Fruit fly (Drosophila melanogaster) whole organism, embryonic: ENCODE measurements around the gene kat80.

Source experiments
- CG1024 ChIP-seq: fragments of 200-800 bp; sonication (Bioruptor generic); IDR thresholded peaks from 2 replicates; pipeline ENCODE4 v1.3.6; 2022; ENCODE audit warnings: missing biosample characterization, missing genetic modification characterization
- CG10979 ChIP-seq: fragments of 200-800 bp; sonication (Bioruptor generic); optimal IDR thresholded peaks from 2 replicates; lab custom pipeline; 2018; ENCODE audit warnings: missing biosample characterization, mild to moderate bottlenecking, missing genetic modification characterization, moderate library complexity
- CG12104 ChIP-seq: fragments of 200-800 bp; sonication (Bioruptor generic); optimal IDR thresholded peaks from 3 replicates; lab custom pipeline; 2016; ENCODE audit warnings: missing biosample characterization, missing genetic modification characterization
- CG12236 ChIP-seq: fragments of 200-800 bp; sonication (Bioruptor generic); optimal IDR thresholded peaks from 2 replicates; lab custom pipeline; 2016; ENCODE audit warnings: missing biosample characterization, missing genetic modification characterization
- CG12299 ChIP-seq: fragments of 200-800 bp; sonication (Bioruptor generic); optimal IDR thresholded peaks from 2 replicates; lab custom pipeline; 2018; ENCODE audit warnings: missing biosample characterization, mild to moderate bottlenecking, missing genetic modification characterization
- CG13287 ChIP-seq: fragments of 200-800 bp; sonication (Bioruptor generic); IDR thresholded peaks from 2 replicates; pipeline ENCODE4 v1.3.6; 2022; ENCODE audit warnings: missing biosample characterization, missing genetic modification characterization; ENCODE audit not compliant: partially characterized antibody
- CG15601 ChIP-seq: fragments of 200-800 bp; sonication (Bioruptor generic); optimal IDR thresholded peaks from 3 replicates; lab custom pipeline; 2019; ENCODE audit warnings: missing biosample characterization, mild to moderate bottlenecking, missing genetic modification characterization, moderate library complexity
- CG17186 ChIP-seq: fragments of 200-800 bp; sonication (Bioruptor generic); optimal IDR thresholded peaks from 3 replicates; lab custom pipeline; 2017; ENCODE audit warnings: missing biosample characterization, missing genetic modification reagents, missing genetic modification characterization
- CG2116 ChIP-seq: fragments of 200-800 bp; sonication (Bioruptor generic); optimal IDR thresholded peaks from 3 replicates; lab custom pipeline; 2018; ENCODE audit warnings: missing biosample characterization, mild to moderate bottlenecking, missing genetic modification characterization
- CG2678 ChIP-seq: fragments of 200-800 bp; sonication (Bioruptor generic); optimal IDR thresholded peaks from 3 replicates; lab custom pipeline; 2019; ENCODE audit warnings: missing biosample characterization, mild to moderate bottlenecking, missing genetic modification characterization, moderate library complexity
- CG34422 ChIP-seq: fragments of 200-800 bp; sonication (Bioruptor generic); IDR thresholded peaks from 3 replicates; pipeline ENCODE4 v1.3.6; 2022; ENCODE audit warnings: missing biosample characterization, missing genetic modification characterization
- CG4328 ChIP-seq: fragments of 200-800 bp; sonication (Bioruptor generic); optimal IDR thresholded peaks from 3 replicates; lab custom pipeline; 2017; ENCODE audit warnings: missing biosample characterization, missing genetic modification reagents, missing genetic modification characterization
- CG4360 ChIP-seq: fragments of 200-800 bp; sonication (Bioruptor generic); IDR thresholded peaks from 2 replicates; pipeline ENCODE4 v1.3.6; 2022; ENCODE audit warnings: missing biosample characterization, missing genetic modification characterization
- CG6683 ChIP-seq: fragments of 200-800 bp; sonication (Bioruptor generic); optimal IDR thresholded peaks from 2 replicates; lab custom pipeline; 2017; ENCODE audit warnings: missing biosample characterization, mild to moderate bottlenecking, missing genetic modification characterization, missing genetic modification reagents
- CG8359 ChIP-seq: fragments of 200-800 bp; sonication (Bioruptor generic); optimal IDR thresholded peaks from 2 replicates; lab custom pipeline; 2017; ENCODE audit warnings: missing biosample characterization, mild to moderate bottlenecking, missing genetic modification characterization, borderline replicate concordance
- CG8944 ChIP-seq: fragments of 200-800 bp; sonication (Bioruptor generic); optimal IDR thresholded peaks from 3 replicates; lab custom pipeline; 2016; ENCODE audit warnings: missing biosample characterization, missing genetic modification characterization
- Dek ChIP-seq: fragments of 200-800 bp; sonication (Bioruptor generic); optimal IDR thresholded peaks from 3 replicates; lab custom pipeline; 2019; ENCODE audit warnings: missing biosample characterization, mild to moderate bottlenecking, missing genetic modification characterization, moderate library complexity
- Dfd ChIP-seq, 2 experiments: fragments of >200 bp; optimal IDR thresholded peaks; 2 replicates each; lab custom pipeline; 2017; ENCODE audit warnings: missing biosample characterization in 2 of 2, missing genetic modification characterization in 2 of 2
- Doc2 ChIP-seq: fragments of 200-800 bp; sonication (Bioruptor generic); IDR thresholded peaks from 2 replicates; pipeline ENCODE4 v1.3.6; 2022; ENCODE audit warnings: missing biosample characterization, missing genetic modification characterization
- H2.0 ChIP-seq: fragments of 200-800 bp; sonication (Bioruptor generic); IDR thresholded peaks from 2 replicates; pipeline ENCODE4 v1.3.6; 2022; ENCODE audit warnings: missing biosample characterization, missing genetic modification characterization
- Lim3 ChIP-seq: fragments of 200-800 bp; sonication (Bioruptor generic); IDR thresholded peaks from 2 replicates; pipeline ENCODE4 v1.3.6; 2022; ENCODE audit warnings: missing biosample characterization, missing genetic modification characterization
- MESR4 ChIP-seq: fragments of 200-800 bp; sonication (Bioruptor generic); optimal IDR thresholded peaks from 2 replicates; lab custom pipeline; 2018; ENCODE audit warnings: missing biosample characterization, mild to moderate bottlenecking, missing genetic modification characterization, moderate library complexity
- Mad ChIP-seq: fragments of 200-800 bp; sonication (Bioruptor generic); optimal IDR thresholded peaks from 2 replicates; lab custom pipeline; 2016; ENCODE audit warnings: missing biosample characterization, missing genetic modification characterization
- Med ChIP-seq: fragments of 200-800 bp; sonication (Bioruptor generic); peaks from one replicate; lab custom pipeline; 2016; ENCODE audit warnings: missing biosample characterization, missing genetic modification characterization, mild to moderate bottlenecking, inconsistent platforms, moderate library complexity
- NC2α ChIP-seq: fragments of 200-800 bp; sonication (Bioruptor generic); optimal IDR thresholded peaks from 2 replicates; lab custom pipeline; 2016; ENCODE audit warnings: missing biosample characterization, missing genetic modification characterization
- Oli ChIP-seq: fragments of 200-800 bp; sonication (Bioruptor generic); optimal IDR thresholded peaks from 2 replicates; lab custom pipeline; 2018; ENCODE audit warnings: missing biosample characterization, mild to moderate bottlenecking, missing genetic modification characterization, moderate library complexity
- TFAM ChIP-seq: fragments of 200-800 bp; sonication (Bioruptor generic); optimal IDR thresholded peaks from 2 replicates; lab custom pipeline; 2017; ENCODE audit warnings: missing biosample characterization, missing genetic modification characterization, inconsistent platforms
- Usf ChIP-seq: fragments of 200-800 bp; sonication (Bioruptor generic); optimal IDR thresholded peaks from 2 replicates; lab custom pipeline; 2017; ENCODE audit warnings: missing genotype, missing biosample characterization, missing genetic modification characterization
- bowl ChIP-seq: fragments of 200-800 bp; sonication (Bioruptor generic); IDR thresholded peaks from 2 replicates; pipeline ENCODE4 v1.3.6; 2022; ENCODE audit warnings: missing biosample characterization, missing genetic modification characterization
- br ChIP-seq: fragments of >200 bp; optimal IDR thresholded peaks from 2 replicates; lab custom pipeline; 2017
- btn ChIP-seq: fragments of 200-800 bp; sonication (Bioruptor generic); optimal IDR thresholded peaks from 2 replicates; lab custom pipeline; 2016; ENCODE audit warnings: missing biosample characterization, missing genetic modification characterization
- cas ChIP-seq: fragments of 200-800 bp; sonication (Bioruptor generic); IDR thresholded peaks from 2 replicates; pipeline ENCODE4 v1.3.6; 2022; ENCODE audit warnings: missing biosample characterization, missing genetic modification characterization
- ci ChIP-seq: fragments of 200-800 bp; sonication (Bioruptor generic); IDR thresholded peaks from 3 replicates; pipeline ENCODE4 v1.3.6; 2022; ENCODE audit warnings: missing biosample characterization, missing genetic modification characterization
- dati ChIP-seq: fragments of 200-800 bp; sonication (Bioruptor generic); IDR thresholded peaks from 2 replicates; pipeline ENCODE4 v1.3.6; 2022; ENCODE audit warnings: missing biosample characterization, missing genetic modification characterization
- dmrt11E ChIP-seq: fragments of 200-800 bp; sonication (Bioruptor generic); optimal IDR thresholded peaks from 3 replicates; lab custom pipeline; 2018; ENCODE audit warnings: missing biosample characterization, mild to moderate bottlenecking, missing genetic modification characterization, moderate library complexity
- en ChIP-seq: fragments of 200-800 bp; sonication (Bioruptor generic); optimal IDR thresholded peaks from 2 replicates; lab custom pipeline; 2016; ENCODE audit warnings: missing biosample characterization, missing genetic modification characterization
- fru ChIP-seq: fragments of >200 bp; optimal IDR thresholded peaks from 2 replicates; lab custom pipeline; 2017
- fu2 ChIP-seq: fragments of 200-800 bp; sonication (Bioruptor generic); optimal IDR thresholded peaks from 2 replicates; lab custom pipeline; 2016; ENCODE audit warnings: missing biosample characterization, missing genetic modification characterization
- gce ChIP-seq: fragments of 200-800 bp; sonication (Bioruptor generic); IDR thresholded peaks from 3 replicates; pipeline ENCODE4 v1.3.6; 2022; ENCODE audit warnings: missing biosample characterization, missing genetic modification characterization
- gcm2 ChIP-seq: fragments of 200-800 bp; sonication (Bioruptor generic); optimal IDR thresholded peaks from 2 replicates; lab custom pipeline; 2016; ENCODE audit warnings: missing biosample characterization, missing genetic modification characterization
- gro ChIP-seq: fragments of 200-800 bp; sonication (Bioruptor generic); optimal IDR thresholded peaks from 2 replicates; lab custom pipeline; 2016; ENCODE audit warnings: missing biosample characterization, missing genetic modification characterization
- gt ChIP-seq: fragments of 200-800 bp; sonication (Bioruptor generic); IDR thresholded peaks from 2 replicates; pipeline ENCODE4 v1.3.6; 2022; ENCODE audit warnings: missing biosample characterization, missing genetic modification characterization
- knrl ChIP-seq: fragments of 200-800 bp; sonication (Bioruptor generic); IDR thresholded peaks from 3 replicates; pipeline ENCODE4 v1.3.6; 2022; ENCODE audit warnings: missing biosample characterization, missing genetic modification characterization; ENCODE audit not compliant: partially characterized antibody
- mam ChIP-seq: fragments of 200-800 bp; sonication (Bioruptor generic); optimal IDR thresholded peaks from 3 replicates; lab custom pipeline; 2016; ENCODE audit warnings: missing biosample characterization, missing genetic modification characterization
- nau ChIP-seq: fragments of 200-800 bp; sonication (Bioruptor generic); optimal IDR thresholded peaks from 3 replicates; lab custom pipeline; 2017; ENCODE audit warnings: missing biosample characterization, mild to moderate bottlenecking, missing genetic modification characterization, missing genetic modification reagents
- org-1 ChIP-seq: fragments of 200-800 bp; sonication (Bioruptor generic); optimal IDR thresholded peaks from 2 replicates; lab custom pipeline; 2017; ENCODE audit warnings: missing biosample characterization, missing genetic modification characterization
- prd ChIP-seq, 3 experiments: fragments of >200 bp in 2 of 3; fragments of 200-800 bp in 1 of 3; sonication (Bioruptor generic) in 1 of 3; optimal IDR thresholded peaks in 2 of 3; IDR thresholded peaks in 1 of 3; 2 replicates in 2 of 3; 3 replicates in 1 of 3; pipeline versions ENCODE4 v1.3.6 to Lab custom; 2017 to 2022; ENCODE audit warnings: missing biosample characterization in 1 of 3, missing genetic modification characterization in 1 of 3
- pros ChIP-seq: fragments of 200-800 bp; sonication (Bioruptor generic); optimal IDR thresholded peaks from 3 replicates; lab custom pipeline; 2019; ENCODE audit warnings: missing biosample characterization, mild to moderate bottlenecking, missing genetic modification characterization, moderate library complexity
- repo ChIP-seq: fragments of 200-800 bp; sonication (Bioruptor generic); optimal IDR thresholded peaks from 2 replicates; lab custom pipeline; 2016; ENCODE audit warnings: missing biosample characterization, missing genetic modification characterization
- shn ChIP-seq: fragments of 200-800 bp; sonication (Bioruptor generic); optimal IDR thresholded peaks from 3 replicates; lab custom pipeline; 2016; ENCODE audit warnings: missing biosample characterization, missing genetic modification characterization
- sisA ChIP-seq: fragments of 200-800 bp; sonication (Bioruptor generic); IDR thresholded peaks from 2 replicates; pipeline ENCODE4 v1.3.6; 2022; ENCODE audit warnings: missing biosample characterization, missing genetic modification characterization
- vnd ChIP-seq: fragments of 200-800 bp; sonication (Bioruptor generic); IDR thresholded peaks from 3 replicates; pipeline ENCODE4 v1.3.6; 2022; ENCODE audit warnings: missing biosample characterization, missing genetic modification characterization; ENCODE audit not compliant: partially characterized antibody
- zfh1 ChIP-seq: fragments of 200-800 bp; sonication (Bioruptor generic); IDR thresholded peaks from 3 replicates; pipeline ENCODE4 v1.3.6; 2022; ENCODE audit warnings: missing biosample characterization, missing genetic modification characterization

kat80 gene

dm6 chrX:16323063-16323462 lies 47.1 kb upstream of the kat80 start, which contains the start of the genes CG9917 and CG32579 (continued):
- TF ChIP-seq gcm2 (GFP tag; lab: Kevin White, UChicago): no peak
- TF ChIP-seq CG34422 (GFP tag; lab: Robert Waterston, UW): no peak
- no peak for TF ChIP-seq Mad (GFP tag; lab: Kevin White, UChicago)
- no peak for TF ChIP-seq gro (GFP tag; lab: Kevin White, UChicago)
- TF ChIP-seq MESR4 (GFP tag; lab: Kevin White, UChicago): peak; percentile 34
- TF ChIP-seq CG10979 (tag; lab: Kevin White, UChicago): no peak
- no peak for TF ChIP-seq bowl (GFP tag; lab: Robert Waterston, UW)
- TF ChIP-seq Usf (GFP tag; lab: Kevin White, UChicago): no peak
- no peak for TF ChIP-seq nau
- TF ChIP-seq prd (optimal IDR thresholded peaks at IDR 0.05; lab: Kevin White, UChicago): no peak
- TF ChIP-seq prd (GFP tag; IDR thresholded peaks at IDR 0.05; lab: Robert Waterston, UW): no peak
- no peak for TF ChIP-seq CG12299 (tag; lab: Kevin White, UChicago)
- TF ChIP-seq H2.0 (GFP tag; lab: Robert Waterston, UW): no peak
- TF ChIP-seq zfh1 (GFP tag; lab: Robert Waterston, UW): no peak
- TF ChIP-seq vnd (GFP tag; lab: Robert Waterston, UW): peak; percentile 65; the same call in 2 of the 3 replicates
- TF ChIP-seq Med (GFP tag; lab: Kevin White, UChicago): peak; percentile 28
- TF ChIP-seq fu2 (GFP tag; lab: Kevin White, UChicago): no peak
- no peak for TF ChIP-seq btn (GFP tag; lab: Kevin White, UChicago)
- no peak for TF ChIP-seq dati (GFP tag; lab: Robert Waterston, UW)
- no peak for TF ChIP-seq CG8359
- peak; percentile 76 for TF ChIP-seq knrl (GFP tag; lab: Robert Waterston, UW)
- TF ChIP-seq CG12236 (GFP tag; lab: Kevin White, UChicago): no peak
- no peak for TF ChIP-seq CG2678 (tag; lab: Kevin White, UChicago)
- TF ChIP-seq CG6683 (GFP tag; lab: Kevin White, UChicago): no peak
- TF ChIP-seq Lim3 (GFP tag; lab: Robert Waterston, UW): no peak
- no peak for TF ChIP-seq CG4360 (GFP tag; lab: Robert Waterston, UW)
- TF ChIP-seq NC2α (GFP tag; lab: Kevin White, UChicago): no peak
- TF ChIP-seq CG12104: no peak
- no peak for TF ChIP-seq Dek
- TF ChIP-seq gce (GFP tag; lab: Robert Waterston, UW): no peak
- no peak for TF ChIP-seq gt (GFP tag; lab: Robert Waterston, UW)
- peak; percentile 85 for TF ChIP-seq CG13287
- TF ChIP-seq cas: no peak
- no peak for TF ChIP-seq org-1
- TF ChIP-seq fru (lab: Kevin White, UChicago): no peak
- TF ChIP-seq repo (GFP tag; lab: Kevin White, UChicago): no peak
- no peak for TF ChIP-seq dmrt11E
- no peak for TF ChIP-seq en (GFP tag; lab: Kevin White, UChicago)
- no peak for TF ChIP-seq Oli (tag; lab: Kevin White, UChicago)
- peak; percentile 20 for TF ChIP-seq CG17186 (GFP tag; lab: Kevin White, UChicago)
- no peak for TF ChIP-seq mam (GFP tag; lab: Kevin White, UChicago)
- TF ChIP-seq CG2116 (GFP tag; lab: Kevin White, UChicago): peak; percentile 96
- no peak for TF ChIP-seq pros (GFP tag; lab: Kevin White, UChicago)
- TF ChIP-seq TFAM (GFP tag; lab: Kevin White, UChicago): no peak
- no peak for TF ChIP-seq Dfd (GFP tag; optimal IDR thresholded peaks at IDR 0.05; lab: Kevin White, UChicago)
- no peak for TF ChIP-seq br
- no peak; the same call in 2 of the 3 replicates for TF ChIP-seq ci (GFP tag; lab: Robert Waterston, UW)
- no peak for TF ChIP-seq sisA (GFP tag; lab: Robert Waterston, UW)
- no peak for TF ChIP-seq CG8944 (GFP tag; lab: Kevin White, UChicago)
- no peak for TF ChIP-seq CG1024 (GFP tag; lab: Robert Waterston, UW)
- TF ChIP-seq CG15601 (tag; lab: Kevin White, UChicago): no peak
- no peak for TF ChIP-seq CG4328 (GFP tag; lab: Kevin White, UChicago)
- no peak for TF ChIP-seq Doc2 (GFP tag; lab: Robert Waterston, UW)
- no peak for TF ChIP-seq shn (GFP tag; lab: Kevin White, UChicago)
